Fruit fly (Drosophila melanogaster) whole organism, embryonic: ENCODE data around the gene Zn72D.
A peak's percentile ranks its signal among the peaks of the same experiment; 100 is the strongest.

ENCODE experiments used
- CG10274 ChIP-seq: fragments of 200-800 bp; sonication (Bioruptor generic); optimal IDR thresholded peaks from 3 replicates; lab custom pipeline; 2017; ENCODE audit warnings: missing biosample characterization, mild to moderate bottlenecking, missing genetic modification characterization
- CG10462 ChIP-seq: fragments of 200-800 bp; sonication (Bioruptor generic); optimal IDR thresholded peaks from 2 replicates; lab custom pipeline; 2016; ENCODE audit warnings: missing biosample characterization, missing genetic modification characterization
- CG11247 ChIP-seq: fragments of 200-800 bp; sonication (Bioruptor generic); IDR thresholded peaks from 2 replicates; pipeline ENCODE4 v1.3.6; 2022; ENCODE audit warnings: missing biosample characterization, missing genetic modification characterization
- CG11456 ChIP-seq: fragments of 200-800 bp; sonication (Bioruptor generic); IDR thresholded peaks from 3 replicates; pipeline ENCODE4 v1.3.6; 2022; ENCODE audit warnings: missing biosample characterization, missing genetic modification characterization
- CG11695 ChIP-seq: fragments of 200-800 bp; sonication (Bioruptor generic); IDR thresholded peaks from 3 replicates; pipeline ENCODE4 v1.3.6; 2022; ENCODE audit warnings: missing biosample characterization, missing genetic modification characterization
- CG14667 ChIP-seq: fragments of 200-800 bp; sonication (Bioruptor generic); IDR thresholded peaks from 2 replicates; pipeline ENCODE4 v1.3.6; 2022; ENCODE audit warnings: missing biosample characterization, missing genetic modification characterization
- CG15479 ChIP-seq: fragments of 200-800 bp; sonication (Bioruptor generic); optimal IDR thresholded peaks from 3 replicates; lab custom pipeline; 2019; ENCODE audit warnings: missing biosample characterization, mild to moderate bottlenecking, missing genetic modification characterization, moderate library complexity
- CG15696 ChIP-seq: fragments of 200-800 bp; sonication (Bioruptor generic); optimal IDR thresholded peaks from 2 replicates; lab custom pipeline; 2019; ENCODE audit warnings: missing biosample characterization, mild to moderate bottlenecking, missing genetic modification characterization, moderate library complexity
- CG18764 ChIP-seq: fragments of 200-800 bp; sonication (Bioruptor generic); optimal IDR thresholded peaks from 3 replicates; lab custom pipeline; 2016; ENCODE audit warnings: missing biosample characterization, missing genetic modification characterization
- CG34224 ChIP-seq: fragments of 200-800 bp; sonication (Bioruptor generic); IDR thresholded peaks from 3 replicates; pipeline ENCODE4 v1.3.6; 2022; ENCODE audit warnings: missing biosample characterization, missing genetic modification characterization; ENCODE audit not compliant: partially characterized antibody
- CG34422 ChIP-seq: fragments of 200-800 bp; sonication (Bioruptor generic); IDR thresholded peaks from 3 replicates; pipeline ENCODE4 v1.3.6; 2022; ENCODE audit warnings: missing biosample characterization, missing genetic modification characterization
- CG43689 ChIP-seq: fragments of 200-800 bp; sonication (Bioruptor generic); IDR thresholded peaks from 2 replicates; pipeline ENCODE4 v1.3.6; 2022; ENCODE audit warnings: missing biosample characterization, missing genetic modification characterization
- CG6254 ChIP-seq: fragments of 200-800 bp; sonication (Bioruptor generic); optimal IDR thresholded peaks from 3 replicates; lab custom pipeline; 2017; ENCODE audit warnings: mild to moderate bottlenecking, missing biosample characterization, missing genetic modification reagents, missing genetic modification characterization
- CG6765 ChIP-seq: fragments of 200-800 bp; sonication (Bioruptor generic); optimal IDR thresholded peaks from 3 replicates; lab custom pipeline; 2017; ENCODE audit warnings: missing biosample characterization, mild to moderate bottlenecking, missing genetic modification characterization
- CG7745 ChIP-seq: fragments of 200-800 bp; sonication (Bioruptor generic); optimal IDR thresholded peaks from 2 replicates; lab custom pipeline; 2018; ENCODE audit warnings: missing biosample characterization, mild to moderate bottlenecking, missing genetic modification characterization, moderate library complexity
- CG8089 ChIP-seq: fragments of 200-800 bp; sonication (Bioruptor generic); optimal IDR thresholded peaks from 3 replicates; lab custom pipeline; 2016; ENCODE audit warnings: missing biosample characterization, missing genetic modification characterization
- CG8944 ChIP-seq: fragments of 200-800 bp; sonication (Bioruptor generic); optimal IDR thresholded peaks from 3 replicates; lab custom pipeline; 2016; ENCODE audit warnings: missing biosample characterization, missing genetic modification characterization
- D ChIP-seq, 2 experiments: fragments of 200-800 bp in 1 of 2; fragments of >200 bp in 1 of 2; sonication (Bioruptor generic) in 1 of 2; optimal IDR thresholded peaks; 2 replicates in 1 of 2; 3 replicates in 1 of 2; lab custom pipeline; 2017; ENCODE audit warnings: mild to moderate bottlenecking in 1 of 2, missing biosample characterization in 1 of 2, missing genetic modification characterization in 1 of 2, missing genetic modification reagents in 1 of 2
- H15 ChIP-seq: fragments of 200-800 bp; sonication (Bioruptor generic); IDR thresholded peaks from 3 replicates; pipeline ENCODE4 v1.3.6; 2022; ENCODE audit warnings: missing biosample characterization, missing genetic modification characterization
- Hand ChIP-seq: fragments of 200-800 bp; sonication (Bioruptor generic); optimal IDR thresholded peaks from 2 replicates; lab custom pipeline; 2017; ENCODE audit warnings: mild to moderate bottlenecking, missing biosample characterization, missing genetic modification reagents, missing genetic modification characterization
- Med ChIP-seq: fragments of 200-800 bp; sonication (Bioruptor generic); peaks from one replicate; lab custom pipeline; 2016; ENCODE audit warnings: missing biosample characterization, missing genetic modification characterization, mild to moderate bottlenecking, inconsistent platforms, moderate library complexity
- NC2α ChIP-seq: fragments of 200-800 bp; sonication (Bioruptor generic); optimal IDR thresholded peaks from 2 replicates; lab custom pipeline; 2016; ENCODE audit warnings: missing biosample characterization, missing genetic modification characterization
- Oaz ChIP-seq: fragments of 200-800 bp; sonication (Bioruptor generic); IDR thresholded peaks from 2 replicates; pipeline ENCODE4 v1.3.6; 2022; ENCODE audit warnings: missing biosample characterization, missing genetic modification characterization
- Pdp1 ChIP-seq, 2 experiments: fragments of 200-800 bp; sonication (Bioruptor generic); optimal IDR thresholded peaks; 3 replicates each; lab custom pipeline; 2016; ENCODE audit warnings: missing biosample characterization in 2 of 2, missing genetic modification characterization in 2 of 2, mild to moderate bottlenecking in 1 of 2, moderate library complexity in 1 of 2
- Rx ChIP-seq: fragments of 200-800 bp; sonication (Bioruptor generic); IDR thresholded peaks from 2 replicates; pipeline ENCODE4 v1.3.6; 2022; ENCODE audit warnings: missing biosample characterization, missing genetic modification characterization
- Trl ChIP-seq, 3 experiments: fragments of >200 bp in 2 of 3; fragments of 200-800 bp in 1 of 3; sonication (Bioruptor generic) in 1 of 3; optimal IDR thresholded peaks; 2 replicates in 1 of 3; 3 replicates in 2 of 3; lab custom pipeline; 2016 to 2017; ENCODE audit warnings: missing biosample characterization in 1 of 3, missing genetic modification characterization in 1 of 3
- corto ChIP-seq: fragments of 200-800 bp; sonication (Bioruptor generic); optimal IDR thresholded peaks from 2 replicates; lab custom pipeline; 2016; ENCODE audit warnings: missing biosample characterization, mild to moderate bottlenecking, missing genetic modification characterization, moderate library complexity
- dimm ChIP-seq: fragments of 200-800 bp; sonication (Bioruptor generic); IDR thresholded peaks from 2 replicates; pipeline ENCODE4 v1.3.6; 2022; ENCODE audit warnings: missing biosample characterization, missing genetic modification characterization
- disco-r ChIP-seq: fragments of 200-800 bp; sonication (Bioruptor generic); optimal IDR thresholded peaks from 2 replicates; lab custom pipeline; 2016; ENCODE audit warnings: missing biosample characterization, missing genetic modification characterization
- esg ChIP-seq: fragments of 200-800 bp; sonication (Bioruptor generic); conservative IDR thresholded peaks from 2 replicates; pipeline ENCODE4 v1.3.6; 2022; ENCODE audit warnings: missing biosample characterization, missing genetic modification characterization
- fd96Cb ChIP-seq: fragments of 200-800 bp; sonication (Bioruptor generic); optimal IDR thresholded peaks from 2 replicates; lab custom pipeline; 2018; ENCODE audit warnings: missing biosample characterization, mild to moderate bottlenecking, missing genetic modification characterization, moderate library complexity
- gsb-n ChIP-seq: fragments of 200-800 bp; sonication (Bioruptor generic); optimal IDR thresholded peaks from 3 replicates; lab custom pipeline; 2018; ENCODE audit warnings: missing biosample characterization, mild to moderate bottlenecking, missing genetic modification characterization
- maf-S ChIP-seq: fragments of 200-800 bp; sonication (Bioruptor generic); optimal IDR thresholded peaks from 2 replicates; lab custom pipeline; 2016; ENCODE audit warnings: missing biosample characterization, missing genetic modification characterization
- mam ChIP-seq: fragments of 200-800 bp; sonication (Bioruptor generic); optimal IDR thresholded peaks from 3 replicates; lab custom pipeline; 2016; ENCODE audit warnings: missing biosample characterization, missing genetic modification characterization
- mld ChIP-seq: fragments of 200-800 bp; sonication (Bioruptor generic); IDR thresholded peaks from 3 replicates; pipeline ENCODE4 v1.3.6; 2022; ENCODE audit warnings: missing biosample characterization, missing genetic modification characterization; ENCODE audit not compliant: partially characterized antibody
- oc ChIP-seq: fragments of 200-800 bp; sonication (Bioruptor generic); optimal IDR thresholded peaks from 2 replicates; lab custom pipeline; 2018; ENCODE audit warnings: missing biosample characterization, mild to moderate bottlenecking, missing genetic modification characterization, moderate library complexity
- odd ChIP-seq: fragments of 200-800 bp; sonication (Bioruptor generic); optimal IDR thresholded peaks from 2 replicates; lab custom pipeline; 2017; ENCODE audit warnings: missing biosample characterization, mild to moderate bottlenecking, missing genetic modification characterization
- pfk ChIP-seq: fragments of 200-800 bp; sonication (Bioruptor generic); optimal IDR thresholded peaks from 2 replicates; lab custom pipeline; 2018; ENCODE audit warnings: missing biosample characterization, mild to moderate bottlenecking, missing genetic modification characterization, moderate library complexity
- psq ChIP-seq: fragments of 200-800 bp; sonication (Bioruptor generic); optimal IDR thresholded peaks from 2 replicates; lab custom pipeline; 2017; ENCODE audit warnings: missing biosample characterization, missing genetic modification characterization
- sd ChIP-seq: fragments of 200-800 bp; sonication (Bioruptor generic); optimal IDR thresholded peaks from 3 replicates; lab custom pipeline; 2018; ENCODE audit warnings: missing biosample characterization, mild to moderate bottlenecking, missing genetic modification characterization, moderate library complexity
- sens ChIP-seq: fragments of 200-800 bp; sonication (Bioruptor generic); peaks from one replicate; lab custom pipeline; 2016; ENCODE audit warnings: missing biosample characterization, missing genetic modification characterization
- shn ChIP-seq: fragments of 200-800 bp; sonication (Bioruptor generic); optimal IDR thresholded peaks from 3 replicates; lab custom pipeline; 2016; ENCODE audit warnings: missing biosample characterization, missing genetic modification characterization
- tap ChIP-seq: fragments of 200-800 bp; optimal IDR thresholded peaks from 3 replicates; lab custom pipeline; 2019; ENCODE audit warnings: missing biosample characterization, mild to moderate bottlenecking, missing genetic modification characterization, moderate library complexity
- tgo ChIP-seq: fragments of 200-800 bp; sonication (Bioruptor generic); IDR thresholded peaks from 3 replicates; pipeline ENCODE4 v1.3.6; 2022; ENCODE audit warnings: missing biosample characterization, missing genetic modification characterization
- tll ChIP-seq, 2 experiments: fragments of 200-800 bp in 1 of 2; fragments of >200 bp in 1 of 2; sonication (Bioruptor generic) in 1 of 2; optimal IDR thresholded peaks; 2 replicates each; lab custom pipeline; 2017 to 2019; ENCODE audit warnings: missing biosample characterization in 2 of 2, missing genetic modification characterization in 2 of 2, mild to moderate bottlenecking in 1 of 2, moderate library complexity in 1 of 2
- toy ChIP-seq: fragments of 200-800 bp; sonication (Bioruptor generic); IDR thresholded peaks from 2 replicates; pipeline ENCODE4 v1.3.6; 2022; ENCODE audit warnings: missing biosample characterization, missing genetic modification characterization
- z ChIP-seq: fragments of 200-800 bp; sonication (Bioruptor generic); IDR thresholded peaks from 3 replicates; pipeline ENCODE4 v1.3.6; 2022; ENCODE audit warnings: missing biosample characterization, missing genetic modification characterization

Gene Zn72D

DNA sequence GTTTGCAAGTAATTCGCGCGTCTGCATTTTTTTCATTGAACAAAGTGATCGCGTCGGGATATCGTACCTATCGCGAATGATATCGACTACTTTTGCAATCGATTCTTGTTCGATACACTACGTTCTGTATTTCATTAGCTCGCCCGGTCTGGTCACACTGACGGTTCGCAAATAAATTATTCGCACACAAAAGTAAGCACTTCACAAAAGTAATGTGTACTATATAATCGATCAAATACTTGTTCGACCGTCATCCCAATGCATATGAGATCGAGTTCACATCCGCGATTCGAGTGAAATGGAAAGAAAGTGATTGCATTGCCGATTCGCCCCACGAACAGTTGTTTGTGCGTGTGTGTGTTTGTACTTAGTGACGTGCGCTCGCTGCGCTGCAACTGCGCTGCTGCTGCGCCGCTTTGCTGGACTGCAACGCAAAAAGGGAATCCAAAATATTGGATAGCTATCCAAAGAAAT lies 22.1 kb downstream of the Zn72D start, which contains the start of the genes CG5235 and ClC-c (continued):
- no peak for TF ChIP-seq z (GFP tag; lab: Robert Waterston, UW)
- TF ChIP-seq sens (GFP tag; lab: Kevin White, UChicago) = peak; percentile 37

DNA sequence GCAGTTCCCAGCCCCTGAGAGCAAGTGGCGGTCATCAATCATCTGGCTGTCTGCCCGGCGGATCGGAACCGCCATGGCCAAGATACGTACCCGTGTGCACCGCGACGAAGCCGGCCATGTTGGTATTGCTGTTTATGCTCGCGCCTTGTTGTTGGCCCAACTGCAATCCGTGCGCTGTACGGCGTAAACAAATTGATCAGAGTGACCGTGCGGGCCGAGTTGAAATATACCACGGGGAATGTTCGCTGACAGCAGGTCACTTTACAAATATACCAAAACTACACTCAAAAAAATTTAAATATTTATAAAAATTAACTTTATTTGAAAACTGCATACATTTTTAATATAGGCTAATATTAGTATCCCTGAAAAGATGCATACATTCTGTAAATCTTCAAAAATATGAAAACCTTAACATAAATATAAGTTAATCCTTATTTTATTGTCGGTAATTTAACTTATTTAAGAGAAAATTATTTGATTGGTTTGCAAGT lies 25.1 kb downstream of the Zn72D start, which contains the start of gene Tasp1:
Tasp1 (minus strand) TSS at position 203 of the 494 bp plus-strand sequence.
- TF ChIP-seq CG15696 (tag; lab: Kevin White, UChicago) = peak; percentile 58
- TF ChIP-seq CG15479 (GFP tag; lab: Kevin White, UChicago) = no peak
- no peak for TF ChIP-seq disco-r (GFP tag; lab: Kevin White, UChicago)
- no peak for TF ChIP-seq CG6765 (GFP tag; lab: Kevin White, UChicago)
- no peak for TF ChIP-seq CG10462 (GFP tag; lab: Kevin White, UChicago)
- no peak for TF ChIP-seq psq (GFP tag; lab: Kevin White, UChicago)
- no peak for TF ChIP-seq CG10274 (GFP tag; lab: Kevin White, UChicago)
- no peak for TF ChIP-seq gsb-n (tag; lab: Kevin White, UChicago)
- TF ChIP-seq CG11247 (GFP tag; lab: Robert Waterston, UW) = peak; percentile 57; the same call in 1 of the 2 replicates
- TF ChIP-seq Hand (GFP tag; lab: Kevin White, UChicago) = no peak
- TF ChIP-seq shn (GFP tag; lab: Kevin White, UChicago) = no peak
- peak; percentile 86 for TF ChIP-seq sd
- TF ChIP-seq CG34224 = no peak; the same call in 2 of the 3 replicates
- no peak for TF ChIP-seq dimm (GFP tag; lab: Robert Waterston, UW)
- no peak for TF ChIP-seq H15 (GFP tag; lab: Robert Waterston, UW)
- TF ChIP-seq tap (tag; lab: Kevin White, UChicago) = peak; percentile 53
- TF ChIP-seq CG18764 = peak; percentile 27
- TF ChIP-seq Trl (optimal IDR thresholded peaks at IDR 0.05; lab: Kevin White, UChicago) = no peak
- no peak for TF ChIP-seq Trl (GFP tag; optimal IDR thresholded peaks at IDR 0.05; lab: Kevin White, UChicago)
- TF ChIP-seq Oaz (GFP tag; lab: Robert Waterston, UW) = peak; percentile 51; the same call in 1 of the 2 replicates
- TF ChIP-seq Rx (GFP tag; lab: Robert Waterston, UW) = no peak
- TF ChIP-seq CG6254 (GFP tag; lab: Kevin White, UChicago) = peak; percentile 22
- no peak for TF ChIP-seq corto (GFP tag; lab: Kevin White, UChicago)
- no peak for TF ChIP-seq CG8089 (GFP tag; lab: Kevin White, UChicago)
- TF ChIP-seq odd = no peak
- peak; percentile 62 for TF ChIP-seq tgo
- no peak for TF ChIP-seq CG7745 (tag; lab: Kevin White, UChicago)
- TF ChIP-seq CG43689 (GFP tag; lab: Robert Waterston, UW) = no peak
- no peak for TF ChIP-seq NC2α (GFP tag; lab: Kevin White, UChicago)
- no peak for TF ChIP-seq pfk (GFP tag; lab: Kevin White, UChicago)
- no peak for TF ChIP-seq CG8944 (GFP tag; lab: Kevin White, UChicago)
- TF ChIP-seq Pdp1 (GFP tag; optimal IDR thresholded peaks at IDR 0.05; lab: Kevin White, UChicago) = peak in 1 of 2 experiments; percentile 49
- peak; percentile 58 for TF ChIP-seq fd96Cb (tag; lab: Kevin White, UChicago)
- no peak for TF ChIP-seq mld (GFP tag; lab: Robert Waterston, UW)
- TF ChIP-seq esg = peak; percentile 67
- TF ChIP-seq CG11456 (GFP tag; lab: Robert Waterston, UW) = no peak
- peak; percentile 77 for TF ChIP-seq Med (GFP tag; lab: Kevin White, UChicago)
- peak; percentile 55; the same call in 2 of the 3 replicates for TF ChIP-seq CG11695 (GFP tag; lab: Robert Waterston, UW)
- no peak for TF ChIP-seq D (optimal IDR thresholded peaks at IDR 0.05; lab: Kevin White, UChicago)
- no peak for TF ChIP-seq D (GFP tag; optimal IDR thresholded peaks at IDR 0.05; lab: Kevin White, UChicago)
- no peak for TF ChIP-seq toy (GFP tag; lab: Robert Waterston, UW)
- TF ChIP-seq tll (GFP tag; optimal IDR thresholded peaks at IDR 0.05; lab: Kevin White, UChicago) = no peak
- no peak for TF ChIP-seq CG14667
- no peak for TF ChIP-seq maf-S
- TF ChIP-seq mam (GFP tag; lab: Kevin White, UChicago) = no peak
- no peak for TF ChIP-seq oc (tag; lab: Kevin White, UChicago)
- TF ChIP-seq CG34422 (GFP tag; lab: Robert Waterston, UW) = peak; percentile 87; the same call in 2 of the 3 replicates
